Worm (Caenorhabditis elegans) whole organism, L1 larva: ENCODE measurements around the gene fbxc-21.
A peak's percentile ranks its signal among the peaks of the same experiment; 100 is the strongest.
"Not testable (repeated sequence)": the region's sequence is repeated elsewhere in the genome, so short reads cannot be mapped to it uniquely, and the experiment has no call there.

Experiments
- C16A3.4 ChIP-seq: fragments of 150-350 bp; optimal IDR thresholded peaks from 2 replicates; lab custom pipeline; 2014; ENCODE audit warnings: missing biosample characterization, missing genetic modification characterization
- F16B12.6 ChIP-seq: fragments of 150-350 bp; optimal IDR thresholded peaks from 2 replicates; lab custom pipeline; 2014; ENCODE audit warnings: missing biosample characterization, missing genetic modification characterization
- aly-2 ChIP-seq: fragments of 150-350 bp; optimal IDR thresholded peaks from 2 replicates; lab custom pipeline; 2014; ENCODE audit warnings: missing biosample characterization, missing genetic modification characterization
- ceh-82 ChIP-seq, 3 experiments: fragments of 150-350 bp in 1 of 3; sonication (generic microtip) in 2 of 3; optimal IDR thresholded peaks; 2 replicates each; lab custom pipeline; 2014 to 2017; ENCODE audit warnings: missing biosample characterization in 3 of 3, missing genetic modification characterization in 3 of 3
- ceh-88 ChIP-seq: fragments of 200-800 bp; sonication (Bioruptor generic); IDR thresholded peaks from 2 replicates; pipeline ENCODE4 v1.3.6; 2022; ENCODE audit warnings: missing genetic modification characterization, missing compliant biosample characterization
- efl-1 ChIP-seq, 4 experiments: fragments of 150-350 bp; optimal IDR thresholded peaks in 3 of 4; peaks in 1 of 4; 1 replicate in 1 of 4; 2 replicates in 3 of 4; lab custom pipeline; 2014; ENCODE audit warnings: missing biosample characterization in 2 of 4, missing genetic modification characterization in 2 of 4, missing genetic modification reagents in 2 of 4
- efl-3 ChIP-seq: fragments of 200-800 bp; sonication (Bioruptor generic); optimal IDR thresholded peaks from 2 replicates; lab custom pipeline; 2018; ENCODE audit warnings: mild to moderate bottlenecking, missing genetic modification characterization, missing compliant biosample characterization
- egl-13 ChIP-seq: sonication (generic microtip); optimal IDR thresholded peaks from 2 replicates; lab custom pipeline; 2016; ENCODE audit warnings: missing genotype, missing genetic modification reagents, missing genetic modification characterization, missing compliant biosample characterization
- egl-27 ChIP-seq, 2 experiments: fragments of 150-350 bp in 1 of 2; sonication (generic microtip); optimal IDR thresholded peaks; 3 replicates each; lab custom pipeline; 2017 to 2018; ENCODE audit warnings: missing biosample characterization in 2 of 2, missing genetic modification characterization in 2 of 2, missing genetic modification reagents in 2 of 2
- elt-2 ChIP-seq: sonication (generic microtip); optimal IDR thresholded peaks from 2 replicates; lab custom pipeline; 2016; ENCODE audit warnings: missing genetic modification characterization, mild to moderate bottlenecking, inconsistent platforms, missing compliant biosample characterization, missing genetic modification reagents
- elt-3 ChIP-seq, 6 experiments: fragments of 150-350 bp in 1 of 6; sonication (generic microtip); optimal IDR thresholded peaks; 2 replicates each; lab custom pipeline; 2017 to 2018; ENCODE audit warnings: missing biosample characterization in 6 of 6, missing genetic modification characterization in 6 of 6, inconsistent platforms in 1 of 6
- grh-1 ChIP-seq: fragments of 200-800 bp; sonication (Bioruptor generic); IDR thresholded peaks from 2 replicates; pipeline ENCODE4 v1.3.6; 2022; ENCODE audit warnings: missing genetic modification reagents, missing genetic modification characterization, missing compliant biosample characterization
- hlh-4 ChIP-seq: sonication (generic microtip); optimal IDR thresholded peaks from 2 replicates; lab custom pipeline; 2016; ENCODE audit warnings: mild to moderate bottlenecking, missing genetic modification characterization, missing compliant biosample characterization
- irx-1 ChIP-seq: sonication (generic microtip); optimal IDR thresholded peaks from 2 replicates; lab custom pipeline; 2016; ENCODE audit warnings: missing genetic modification characterization, missing compliant biosample characterization
- lsy-2 ChIP-seq, 2 experiments: fragments of 150-350 bp; optimal IDR thresholded peaks; 2 replicates each; lab custom pipeline; 2014; ENCODE audit warnings: missing biosample characterization in 2 of 2, missing genetic modification characterization in 2 of 2
- mef-2 ChIP-seq: fragments of 150-350 bp; optimal IDR thresholded peaks from 2 replicates; lab custom pipeline; 2014; ENCODE audit warnings: missing biosample characterization, missing genetic modification characterization
- nhr-12 ChIP-seq: sonication (generic microtip); optimal IDR thresholded peaks from 2 replicates; lab custom pipeline; 2017; ENCODE audit warnings: missing biosample characterization, missing genetic modification characterization
- nhr-19 ChIP-seq: fragments of 200-800 bp; sonication (Bioruptor generic); conservative IDR thresholded peaks from 2 replicates; pipeline ENCODE4 v1.3.6; 2022; ENCODE audit warnings: missing genetic modification characterization, missing compliant biosample characterization
- nhr-20 ChIP-seq: sonication (generic microtip); optimal IDR thresholded peaks from 2 replicates; lab custom pipeline; 2016; ENCODE audit warnings: mild to moderate bottlenecking, missing genetic modification characterization, missing compliant biosample characterization
- nhr-47 ChIP-seq: sonication (generic microtip); optimal IDR thresholded peaks from 2 replicates; lab custom pipeline; 2016; ENCODE audit warnings: mild to moderate bottlenecking, missing genetic modification characterization, moderate library complexity, missing compliant biosample characterization
- nhr-90 ChIP-seq: sonication (generic microtip); optimal IDR thresholded peaks from 2 replicates; lab custom pipeline; 2016; ENCODE audit warnings: mild to moderate bottlenecking, missing genetic modification characterization, missing compliant biosample characterization; ENCODE audit not compliant: poor library complexity
- pqm-1 ChIP-seq: sonication (generic microtip); optimal IDR thresholded peaks from 3 replicates; lab custom pipeline; 2017; ENCODE audit warnings: missing biosample characterization, missing genetic modification characterization
- rnt-1 ChIP-seq: sonication (generic microtip); optimal IDR thresholded peaks from 2 replicates; lab custom pipeline; 2016; ENCODE audit warnings: mild to moderate bottlenecking, missing genetic modification characterization, moderate library complexity, missing compliant biosample characterization
- sup-37 ChIP-seq: fragments of 200-800 bp; sonication (Bioruptor generic); optimal IDR thresholded peaks from 2 replicates; lab custom pipeline; 2018; ENCODE audit warnings: mild to moderate bottlenecking, missing genetic modification characterization, missing compliant biosample characterization
- zag-1 ChIP-seq: fragments of 150-350 bp; optimal IDR thresholded peaks from 2 replicates; lab custom pipeline; 2014; ENCODE audit warnings: missing biosample characterization, missing genetic modification characterization
- zip-4 ChIP-seq: fragments of 200-800 bp; sonication (Bioruptor generic); optimal IDR thresholded peaks from 2 replicates; lab custom pipeline; 2018; ENCODE audit warnings: mild to moderate bottlenecking, missing genetic modification characterization, moderate library complexity, missing compliant biosample characterization
- ztf-11 ChIP-seq, 2 experiments: sonication (generic microtip); optimal IDR thresholded peaks; 2 replicates each; lab custom pipeline; 2016 to 2017; ENCODE audit warnings: missing genetic modification characterization in 2 of 2, missing biosample characterization in 1 of 2, missing compliant biosample characterization in 1 of 2

Gene fbxc-21

DNA sequence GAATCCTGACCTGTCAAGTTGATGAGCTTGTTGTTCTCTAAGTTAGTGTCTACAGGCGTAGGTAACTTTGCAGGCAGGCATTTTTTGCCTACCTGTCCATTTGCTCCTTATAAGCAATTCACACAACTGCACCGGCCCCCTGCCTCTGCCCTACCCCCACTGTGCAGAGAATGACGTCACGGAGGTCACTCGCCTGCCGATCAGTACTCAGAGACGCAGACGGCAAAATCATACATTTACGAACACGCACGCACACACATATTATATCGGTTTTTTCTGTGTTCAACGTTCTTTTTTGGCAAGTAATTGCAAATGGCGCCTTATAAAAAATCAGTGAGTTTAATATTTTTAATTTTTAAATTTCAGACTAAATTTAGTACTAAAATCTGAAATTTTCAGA, 29.2 kb downstream of the fbxc-21 start, which contains the start of gene duxl-1 (continued):
- no peak for TF ChIP-seq pqm-1 (tag; lab: Kevin White, UChicago)
- TF ChIP-seq zag-1 (tag; lab: Kevin White, UChicago) = no peak
- TF ChIP-seq egl-13 (tag; lab: Kevin White, UChicago) = no peak
- peak; percentile 24 for TF ChIP-seq rnt-1 (tag; lab: Kevin White, UChicago)
- TF ChIP-seq elt-3 (tag; optimal IDR thresholded peaks at IDR 0.05; lab: Kevin White, UChicago) = no peak
- no peak for TF ChIP-seq mef-2 (tag; lab: Kevin White, UChicago)
- TF ChIP-seq ceh-82 (tag; optimal IDR thresholded peaks at IDR 0.05; lab: Kevin White, UChicago) = peak in 1 of 3 experiments; percentile 9
- no peak for TF ChIP-seq irx-1 (tag; lab: Kevin White, UChicago)
- no peak for TF ChIP-seq aly-2

DNA sequence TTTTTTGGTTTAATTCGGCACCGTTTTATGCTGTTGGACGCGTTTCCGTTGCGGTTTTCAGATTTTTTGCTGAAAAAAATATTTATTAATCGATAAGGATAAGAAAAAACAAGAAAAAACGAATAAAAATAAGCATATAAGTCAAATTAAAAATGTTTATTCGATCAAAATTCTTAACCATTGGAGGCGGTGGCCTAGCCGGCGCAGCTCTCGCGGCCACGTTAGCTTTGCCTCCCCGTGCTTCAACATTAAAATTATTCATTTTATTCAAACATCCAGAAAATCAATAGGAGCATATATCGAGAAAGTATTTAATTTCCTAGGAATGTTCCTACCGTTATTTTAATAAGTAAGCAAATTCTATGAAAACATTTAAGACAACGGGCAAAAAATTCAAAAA, 29.8 kb downstream of the fbxc-21 start, which contains the start of gene ZC204.14:
ZC204.14 (minus strand) TSS at position 69 of the 400 bp plus-strand sequence.
- TF ChIP-seq nhr-12 (tag; lab: Kevin White, UChicago) (no peak), lsy-2 (tag; optimal IDR thresholded peaks at IDR 0.05; lab: Kevin White, UChicago) (peak in 1 of 2 experiments; percentile 46)
- TF ChIP-seq, all 84 proteins: peak for 1

- peak in 1 of 2 experiments; percentile 55 for TF ChIP-seq lsy-2 (tag; optimal IDR thresholded peaks at IDR 0.05; lab: Kevin White, UChicago)
- TF ChIP-seq nhr-19 (GFP tag; lab: Robert Waterston, UW) = peak; percentile 41
- TF ChIP-seq efl-1 (optimal IDR thresholded peaks at IDR 0.05; lab: Kevin White, UChicago) = peak in 1 of 2 experiments; percentile 9
- TF ChIP-seq efl-1 (GFP tag; optimal IDR thresholded peaks at IDR 0.05 in 1 of 2; lab: Kevin White, UChicago) = not testable (repeated sequence)
- peak; percentile 54 for TF ChIP-seq ceh-88 (GFP tag; lab: Robert Waterston, UW)
Observed at ce11 chrII:1661300-1661838, 31.4 kb downstream of the fbxc-21 start.

- not testable (repeated sequence) for TF ChIP-seq efl-1 (optimal IDR thresholded peaks at IDR 0.05; lab: Kevin White, UChicago); efl-1 (GFP tag; optimal IDR thresholded peaks at IDR 0.05 in 1 of 2; lab: Kevin White, UChicago); nhr-90; zip-4 (GFP tag; lab: Kevin White, UChicago)
Observed at ce11 chrII:1660888-1661287, 31.8 kb downstream of the fbxc-21 start, which contains the start of gene ZC204.13. Gene ZC204.13 (minus strand): TSS chrII:1660988.

DNA sequence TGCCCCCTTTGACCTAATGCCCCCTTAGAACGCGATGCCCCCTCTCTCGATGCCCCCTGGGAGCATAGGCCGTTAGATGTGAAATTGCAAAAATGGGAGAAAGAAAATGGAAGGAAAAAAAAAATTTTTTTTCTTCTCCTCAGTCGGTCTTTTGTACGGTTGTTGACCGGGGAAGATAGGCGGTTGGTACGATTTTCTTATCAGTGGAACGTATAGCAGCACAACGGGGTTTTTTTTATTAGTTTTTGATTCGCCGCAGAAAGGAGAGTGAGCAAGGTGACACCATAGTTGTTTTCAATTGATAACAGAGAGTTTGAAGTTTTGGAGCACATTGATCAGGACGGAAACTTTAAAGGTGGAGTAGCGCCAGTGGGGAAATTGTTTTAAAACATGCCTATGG, 33.0 kb downstream of the fbxc-21 start:
- TF ChIP-seq elt-2 (tag; lab: Kevin White, UChicago) = peak; percentile 74
- TF ChIP-seq, all 84 proteins: peak for 1; not testable (repeated sequence) for 83

ce11 chrII:1657202-1657601, 35.5 kb downstream of the fbxc-21 start, which contains the start of gene ZC204.12:
Gene ZC204.12 (minus strand): TSS chrII:1657302.
- no peak for TF ChIP-seq irx-1 (tag; lab: Kevin White, UChicago)
- no peak for TF ChIP-seq grh-1
- no peak for TF ChIP-seq efl-3 (GFP tag; lab: Kevin White, UChicago)
- TF ChIP-seq egl-27 (tag; optimal IDR thresholded peaks at IDR 0.05; lab: Kevin White, UChicago) = no peak
- no peak for TF ChIP-seq nhr-20 (tag; lab: Kevin White, UChicago)
- no peak for TF ChIP-seq ztf-11 (tag; optimal IDR thresholded peaks at IDR 0.05; lab: Kevin White, UChicago)

- TF ChIP-seq hlh-4 (tag; lab: Kevin White, UChicago) (no peak), nhr-47 (tag; lab: Kevin White, UChicago) (no peak), F16B12.6 (no peak), C16A3.4 (tag; lab: Kevin White, UChicago) (no peak), sup-37 (GFP tag; lab: Kevin White, UChicago) (no peak), ceh-88 (GFP tag; lab: Robert Waterston, UW) (no peak)
Observed at ce11 chrII:1654917-1655316, 37.8 kb downstream of the fbxc-21 start, which contains the start of gene btb-12. Gene btb-12 (plus strand): TSS chrII:1655217.
